Worm (Caenorhabditis elegans) whole organism, late embryonic: Measurements from ENCODE around the gene Y51A2D.13.

Experiments
- ceh-24 ChIP-seq: sonication (generic microtip); optimal IDR thresholded peaks from 2 replicates; lab custom pipeline; 2016; ENCODE audit warnings: mild to moderate bottlenecking, missing genetic modification characterization, missing compliant biosample characterization
- ceh-48 ChIP-seq: sonication (generic microtip); optimal IDR thresholded peaks from 2 replicates; lab custom pipeline; 2016; ENCODE audit warnings: missing genetic modification characterization, inconsistent platforms, missing compliant biosample characterization
- ceh-6 ChIP-seq: fragments of 200-800 bp; sonication (Bioruptor generic); optimal IDR thresholded peaks from 2 replicates; lab custom pipeline; 2018; ENCODE audit warnings: mild to moderate bottlenecking, missing genetic modification characterization, missing compliant biosample characterization
- nfya-1 ChIP-seq: sonication (generic microtip); optimal IDR thresholded peaks from 2 replicates; lab custom pipeline; 2017; ENCODE audit warnings: missing genetic modification characterization, mild to moderate bottlenecking, missing compliant biosample characterization, antibody characterized with exemption, moderate library complexity
- tbx-7 ChIP-seq: sonication (generic microtip); optimal IDR thresholded peaks from 2 replicates; lab custom pipeline; 2016; ENCODE audit warnings: missing genotype, missing genetic modification characterization, missing compliant biosample characterization
- unc-3 ChIP-seq, 2 experiments: fragments of 200-800 bp in 1 of 2; sonication (Bioruptor generic) in 1 of 2; sonication (generic microtip) in 1 of 2; conservative IDR thresholded peaks in 1 of 2; optimal IDR thresholded peaks in 1 of 2; 2 replicates each; pipeline versions ENCODE4 v1.3.6 to Lab custom; 2016 to 2022; ENCODE audit warnings: missing compliant biosample characterization in 2 of 2, missing genetic modification characterization in 2 of 2, missing genetic modification reagents in 1 of 2

- TF ChIP-seq ceh-24 (tag; lab: Kevin White, UChicago) (no peak), tbx-7 (no peak), unc-3 (GFP tag; conservative IDR thresholded peaks at IDR 0.05; lab: Robert Waterston, UW) (no peak), unc-3 (tag; optimal IDR thresholded peaks at IDR 0.05; lab: Kevin White, UChicago) (no peak), ceh-48 (no peak), ceh-6 (GFP tag; lab: Kevin White, UChicago) (no peak), nfya-1 (tag; lab: Kevin White, UChicago) (no peak)
Measured at ce11 chrV:18622462-18622861, 42.9 kb upstream of the Y51A2D.13 start, which contains the start of gene Y69H2.1.
